Fruit fly (Drosophila melanogaster) S2 (cell line): ENCODE measurements around the gene CG31323.

Source experiments
- CG8478 ChIP-seq: fragments of >200 bp; optimal IDR thresholded peaks from 2 replicates; lab custom pipeline; 2018
- CTCF ChIP-seq, 2 experiments: fragments of >200 bp; optimal IDR thresholded peaks; 2 replicates each; lab custom pipeline; 2018

Gene CG31323

DNA sequence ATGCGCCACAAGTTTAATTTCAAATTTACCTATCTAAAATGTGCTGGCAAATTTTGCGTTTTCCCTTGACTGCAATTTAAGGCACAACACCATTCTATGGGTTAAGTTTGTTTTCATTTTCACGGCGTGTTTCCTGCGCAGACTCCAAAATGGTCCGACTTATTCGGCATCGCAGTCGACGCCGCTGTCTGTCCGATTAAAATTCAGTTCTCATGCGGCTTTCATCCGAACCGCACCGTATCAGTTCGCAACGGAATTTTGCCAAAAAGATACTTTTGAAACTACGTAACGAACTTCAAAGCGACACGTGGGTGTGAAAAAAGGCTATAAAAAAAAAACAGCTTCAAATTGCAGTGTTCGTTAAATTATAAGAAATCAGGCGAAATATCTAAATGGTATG, at the start of gene CG31323:
TSS of gene CG31323 (plus strand) at position 204 of the 400 bp plus-strand sequence.
- no peak for TF ChIP-seq CTCF (optimal IDR thresholded peaks at IDR 0.05; lab: Kevin White, UChicago)
- no peak for TF ChIP-seq CG8478

DNA sequence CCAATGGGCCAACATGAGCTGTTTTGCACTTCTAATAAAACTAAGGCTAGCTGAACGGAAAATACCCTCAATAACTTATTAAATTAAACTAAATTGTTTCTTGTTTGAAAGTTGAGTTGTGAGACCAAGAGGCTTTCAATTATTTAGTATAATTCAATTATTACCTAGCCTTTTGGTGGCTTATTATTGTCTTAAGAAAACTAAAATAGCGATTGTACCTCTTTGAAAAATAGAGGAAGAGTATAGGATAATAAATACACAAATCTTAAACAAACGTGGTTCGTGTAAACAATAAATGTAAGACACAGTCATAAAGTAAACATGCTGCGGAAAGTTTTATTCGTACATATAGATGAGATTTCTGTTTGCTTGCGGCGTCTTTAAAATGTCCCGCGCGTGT, 49.5 kb upstream of the CG31323 start:
- TF ChIP-seq CG8478 (no peak), CTCF (optimal IDR thresholded peaks at IDR 0.05; lab: Kevin White, UChicago) (no peak)

dm6 chr3R:26121785-26122184, 48.9 kb upstream of the CG31323 start:
- TF ChIP-seq CG8478 (no peak), CTCF (optimal IDR thresholded peaks at IDR 0.05; lab: Kevin White, UChicago) (no peak)

dm6 chr3R:26122896-26123295, 47.8 kb upstream of the CG31323 start:
- TF ChIP-seq CTCF (optimal IDR thresholded peaks at IDR 0.05; lab: Kevin White, UChicago) (no peak), CG8478 (no peak)

- TF ChIP-seq CG8478 (no peak), CTCF (optimal IDR thresholded peaks at IDR 0.05; lab: Kevin White, UChicago) (no peak)
Observed at dm6 chr3R:26124576-26125283, 45.9 kb upstream of the CG31323 start.

- no peak for TF ChIP-seq CTCF (optimal IDR thresholded peaks at IDR 0.05; lab: Kevin White, UChicago)
- no peak for TF ChIP-seq CG8478
Observed at dm6 chr3R:26125838-26126709, 44.6 kb upstream of the CG31323 start, which contains the start of gene CG14556. Gene CG14556, plus strand, starts transcription at chr3R:26126659.

DNA sequence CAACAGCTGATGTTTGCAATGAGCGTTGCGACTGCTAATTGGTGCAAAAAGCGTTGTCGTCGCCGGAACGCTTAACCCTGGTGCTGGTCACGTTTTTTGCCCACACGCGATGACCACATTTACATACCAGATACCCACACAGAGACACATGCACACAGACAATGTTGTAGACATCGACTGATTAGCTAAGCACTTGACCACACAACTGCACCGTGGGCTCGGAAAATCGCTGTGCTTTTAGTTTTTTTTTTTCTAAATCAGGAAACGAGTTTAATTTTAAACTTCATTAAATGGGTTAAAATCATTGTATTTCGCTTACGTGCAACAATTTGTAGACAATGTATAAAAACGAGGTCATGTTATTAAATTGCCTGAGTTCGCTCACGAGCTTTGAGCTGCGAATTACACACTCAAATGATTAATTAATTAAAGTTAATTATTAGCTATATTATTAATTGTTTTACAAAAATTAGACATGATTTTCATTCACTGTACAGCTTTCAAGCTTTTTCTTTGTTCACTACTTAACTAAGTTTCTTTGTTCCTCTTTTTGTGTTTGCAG, 42.1 kb upstream of the CG31323 start:
- TF ChIP-seq CG8478 = no peak

DNA sequence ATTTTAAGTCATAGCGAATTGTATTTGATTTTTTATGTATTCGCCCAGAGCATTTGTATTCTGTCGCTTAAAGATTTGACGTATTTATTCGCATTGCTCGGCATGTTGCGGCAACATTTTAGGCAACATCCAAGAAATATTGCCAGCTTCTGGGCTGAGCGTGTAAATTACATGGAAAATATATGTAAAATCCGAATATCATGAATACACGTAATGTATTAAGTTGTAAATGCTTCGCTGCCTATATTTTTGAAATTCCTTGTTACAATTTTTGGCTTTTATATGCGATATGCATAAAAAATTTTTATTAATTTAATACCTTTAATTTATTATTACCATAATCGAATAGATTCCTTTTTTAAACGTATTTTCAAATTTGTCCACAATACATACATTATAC, 41.0 kb upstream of the CG31323 start:
- TF ChIP-seq CTCF (optimal IDR thresholded peaks at IDR 0.05; lab: Kevin White, UChicago) (peak in 1 of 2 experiments; percentile 14), CG8478 (no peak)

DNA sequence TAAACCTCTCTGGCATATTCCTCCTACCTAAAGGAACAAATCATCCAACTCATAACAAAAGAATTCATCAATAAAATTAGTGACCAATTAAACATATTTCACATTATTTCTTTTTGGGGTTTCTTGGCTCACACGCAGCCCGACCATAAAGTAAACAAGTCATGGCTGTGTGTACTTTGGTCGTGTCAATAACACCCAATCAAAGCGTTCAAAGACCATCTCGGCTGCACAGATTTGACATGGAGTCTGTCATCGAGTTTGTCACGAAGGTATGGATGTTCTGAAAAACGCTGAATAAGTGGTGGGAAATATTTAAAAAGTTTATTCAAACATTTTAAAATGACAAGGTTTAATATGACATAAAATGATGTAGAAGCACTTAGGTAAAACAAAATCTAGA, 40.1 kb upstream of the CG31323 start:
- TF ChIP-seq CTCF (optimal IDR thresholded peaks at IDR 0.05; lab: Kevin White, UChicago) (no peak), CG8478 (no peak)

- no peak for TF ChIP-seq CTCF (optimal IDR thresholded peaks at IDR 0.05; lab: Kevin White, UChicago)
Observed at dm6 chr3R:26132854-26133253, 37.8 kb upstream of the CG31323 start, which contains the start of gene CG6142. Gene CG6142, plus strand, starts transcription at chr3R:26133154.

DNA sequence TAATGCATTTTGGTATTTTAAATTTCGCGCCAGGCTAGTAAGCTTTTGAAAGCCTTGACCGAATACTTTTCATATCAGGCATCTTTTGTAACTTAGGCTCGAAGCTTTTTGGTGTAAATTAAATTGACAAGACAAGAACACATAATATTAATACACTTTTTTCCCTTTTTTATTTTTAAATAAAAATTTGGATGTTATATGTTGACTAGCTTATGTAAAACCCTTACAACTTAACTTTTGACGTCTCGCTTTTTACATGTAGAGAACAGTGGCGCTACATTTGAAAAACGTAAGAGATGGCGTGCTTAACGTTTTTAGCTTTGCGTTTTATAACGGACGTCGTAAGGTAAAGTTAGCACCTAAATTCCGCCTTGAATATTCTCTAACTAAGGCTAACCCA, 33.5 kb upstream of the CG31323 start:
- TF ChIP-seq CTCF (optimal IDR thresholded peaks at IDR 0.05; lab: Kevin White, UChicago) = peak; percentile 74 to 83
- TF ChIP-seq CG8478 = no peak

DNA sequence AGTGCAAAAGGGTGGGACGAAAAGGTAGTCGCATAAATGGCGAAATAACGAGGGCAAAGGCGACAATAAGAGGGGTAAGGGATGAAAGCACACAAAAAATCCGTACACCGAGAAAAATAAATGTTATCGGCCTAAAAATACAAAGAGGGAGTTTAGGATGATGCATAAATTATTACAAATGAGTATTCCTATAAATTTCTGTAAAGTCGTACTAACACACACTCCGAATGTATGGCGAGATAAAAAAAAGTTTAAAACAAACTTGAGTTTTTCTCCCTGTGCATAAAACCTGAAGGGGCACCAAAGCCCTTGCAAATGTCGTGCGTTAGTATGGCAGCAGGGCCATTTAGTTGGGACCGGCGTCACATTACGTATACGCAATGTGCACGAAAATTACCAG, 1.4 kb downstream of the CG31323 start:
- TF ChIP-seq CG8478 = no peak
- TF ChIP-seq CTCF (optimal IDR thresholded peaks at IDR 0.05; lab: Kevin White, UChicago) = no peak

DNA sequence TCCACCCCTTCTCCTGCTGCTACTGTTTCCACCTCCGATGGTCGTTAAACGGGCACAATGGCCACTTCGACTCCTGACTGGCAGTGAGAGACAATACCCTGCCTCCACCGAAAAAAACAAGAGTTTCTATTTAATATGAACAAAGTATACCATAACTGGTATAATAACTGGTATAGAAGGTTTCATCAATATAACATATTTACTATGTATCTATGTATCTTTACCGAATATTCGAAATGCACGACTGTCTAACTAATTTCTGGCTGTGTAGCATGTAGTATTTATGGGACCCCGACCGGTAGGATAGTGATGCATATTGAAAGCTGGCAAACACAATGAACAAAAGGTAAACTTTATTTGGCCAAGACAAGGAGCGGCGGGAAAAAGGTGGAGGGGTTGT, 11.3 kb downstream of the CG31323 start:
- no peak for TF ChIP-seq CG8478
- TF ChIP-seq CTCF (optimal IDR thresholded peaks at IDR 0.05; lab: Kevin White, UChicago) = no peak

DNA sequence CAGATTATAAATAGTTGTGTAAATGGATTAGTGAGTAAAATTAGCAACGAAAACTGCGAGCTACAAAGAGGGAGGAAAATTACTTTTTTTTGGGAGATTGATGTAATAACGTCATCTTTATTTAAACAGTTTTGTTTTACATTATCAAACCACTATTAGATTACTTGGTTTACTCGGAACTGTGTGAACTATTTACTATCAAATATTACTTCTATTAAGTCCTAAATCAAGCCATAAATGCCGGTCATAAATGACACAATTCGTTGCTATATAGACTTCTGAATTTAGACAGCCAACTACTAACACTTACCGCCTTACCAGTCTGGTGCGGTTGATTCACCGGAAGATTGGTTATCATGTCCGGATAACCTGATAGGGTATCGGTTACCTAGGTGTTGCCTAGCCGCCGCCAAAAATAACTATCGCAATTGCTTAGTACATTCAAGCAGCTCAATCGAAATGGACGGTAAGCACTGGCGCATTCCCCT, 14.6 kb downstream of the CG31323 start, which contains the start of gene CG31086:
TSS of gene CG31086 (plus strand) at position 51 of the 488 bp plus-strand sequence.
- no peak for TF ChIP-seq CTCF (optimal IDR thresholded peaks at IDR 0.05; lab: Kevin White, UChicago)
- no peak for TF ChIP-seq CG8478

DNA sequence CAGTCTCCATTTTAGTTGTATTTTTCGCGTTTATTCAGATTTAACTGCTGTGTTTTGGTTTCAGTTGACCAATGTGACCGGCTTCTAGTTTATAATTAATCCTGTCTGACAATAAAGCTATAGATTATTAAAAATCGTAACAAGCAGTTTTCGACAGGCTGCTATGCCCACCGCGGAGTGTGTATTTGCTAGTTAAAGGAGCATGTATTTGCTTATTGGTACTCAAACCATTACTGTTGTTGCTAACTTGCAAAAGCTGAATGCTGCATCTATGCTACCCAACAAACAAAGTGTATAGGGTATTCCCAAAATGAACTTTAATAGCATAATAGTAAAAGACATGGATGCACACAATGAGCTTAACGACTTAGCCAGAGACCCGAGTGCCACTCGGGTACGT, 18.1 kb downstream of the CG31323 start, which contains the start of gene CG6073:
TSS of gene CG6073 (minus strand) at position 100 of the 400 bp plus-strand sequence.
- peak; percentile 53 to 55 for TF ChIP-seq CTCF (optimal IDR thresholded peaks at IDR 0.05; lab: Kevin White, UChicago)
- no peak for TF ChIP-seq CG8478
